Fruit fly (Drosophila melanogaster): ENCODE results near the gene Rap1.
A peak's percentile ranks its signal among the peaks of the same experiment; 100 is the strongest.

The Rap1 gene

dm6 chr3L:1885436-1885835, 23.4 kb upstream of the Rap1 start, which contains the start of gene Tmhs (continued):
- TF ChIP-seq CG13287 (GFP tag; IDR thresholded peaks at IDR 0.05; ENCODE audit: partially characterized antibody): peak; percentile 12; the same call in 1 of the 2 replicates
- no peak for TF ChIP-seq slp2 (GFP tag; optimal IDR thresholded peaks at IDR 0.05)
- TF ChIP-seq nerfin-1 (tag; optimal IDR thresholded peaks at IDR 0.05): no peak
- no peak for TF ChIP-seq CG33557 (GFP tag; optimal IDR thresholded peaks at IDR 0.05)
- TF ChIP-seq CG4730 (GFP tag; IDR thresholded peaks at IDR 0.05): no peak
- no peak for TF ChIP-seq nau (GFP tag; optimal IDR thresholded peaks at IDR 0.05)
- no peak for TF ChIP-seq CG6175 (GFP tag; IDR thresholded peaks at IDR 0.05)
- no peak for TF ChIP-seq CG1529 (GFP tag; optimal IDR thresholded peaks at IDR 0.05)
- no peak for TF ChIP-seq pan (optimal IDR thresholded peaks at IDR 0.05)
- TF ChIP-seq pan (GFP tag; optimal IDR thresholded peaks at IDR 0.05 in 1 of 2, IDR thresholded peaks at IDR 0.05 in 1 of 2): peak in 1 of 2 experiments; percentile 28
- TF ChIP-seq Ssrp (tag; optimal IDR thresholded peaks at IDR 0.05): no peak
- TF ChIP-seq rib (GFP tag; IDR thresholded peaks at IDR 0.05): peak; percentile 65; the same call in 1 of the 2 replicates
- peak; percentile 8 for TF ChIP-seq CG1832 (GFP tag; optimal IDR thresholded peaks at IDR 0.05)
- TF ChIP-seq CG2199 (GFP tag; IDR thresholded peaks at IDR 0.05): peak; percentile 61; the same call in 1 of the 3 replicates
- peak; percentile 43 for TF ChIP-seq yki (optimal IDR thresholded peaks at IDR 0.05)
- no peak for TF ChIP-seq Doc3 (GFP tag; IDR thresholded peaks at IDR 0.05; ENCODE audit: partially characterized antibody)
- peak; percentile 10 for TF ChIP-seq CG13894 (tag; optimal IDR thresholded peaks at IDR 0.05)
- no peak for TF ChIP-seq ems (GFP tag; optimal IDR thresholded peaks at IDR 0.05)
- no peak for TF ChIP-seq crol (GFP tag; IDR thresholded peaks at IDR 0.05)
- TF ChIP-seq sens-2 (GFP tag; IDR thresholded peaks at IDR 0.05): no peak
- no peak for TF ChIP-seq Optix (GFP tag; IDR thresholded peaks at IDR 0.05)
- TF ChIP-seq CG12299 (tag; optimal IDR thresholded peaks at IDR 0.05): no peak
- no peak for TF ChIP-seq slbo (GFP tag; IDR thresholded peaks at IDR 0.05)

dm6 chr3L:1884652-1885051, 22.6 kb upstream of the Rap1 start, which contains the start of gene Aprt:
Gene Aprt, minus strand, starts transcription at chr3L:1885019.
- TF ChIP-seq CG6254 (GFP tag; optimal IDR thresholded peaks at IDR 0.05): no peak
- no peak for TF ChIP-seq bowl (GFP tag; IDR thresholded peaks at IDR 0.05)
- TF ChIP-seq Hmr (GFP tag; optimal IDR thresholded peaks at IDR 0.05): no peak
- no peak for TF ChIP-seq jumu (GFP tag; optimal IDR thresholded peaks at IDR 0.05)
- peak; percentile 11 for TF ChIP-seq Deaf1 (tag; optimal IDR thresholded peaks at IDR 0.05)
- TF ChIP-seq CG9437 (GFP tag; optimal IDR thresholded peaks at IDR 0.05): peak; percentile 90
- TF ChIP-seq mam (GFP tag; optimal IDR thresholded peaks at IDR 0.05): no peak
- no peak for TF ChIP-seq CG17361 (GFP tag; IDR thresholded peaks at IDR 0.05)
- no peak for TF ChIP-seq emc (GFP tag; optimal IDR thresholded peaks at IDR 0.05)
- TF ChIP-seq CG12744 (GFP tag; optimal IDR thresholded peaks at IDR 0.05): no peak
- TF ChIP-seq CG12219 (GFP tag; optimal IDR thresholded peaks at IDR 0.05): no peak
- TF ChIP-seq NC2α (GFP tag; optimal IDR thresholded peaks at IDR 0.05): no peak
- TF ChIP-seq CG2129 (GFP tag; IDR thresholded peaks at IDR 0.05; ENCODE audit: partially characterized antibody): peak; percentile 55; the same call in 1 of the 2 replicates
- peak; percentile 45 for TF ChIP-seq Fer1 (GFP tag; optimal IDR thresholded peaks at IDR 0.05)
- no peak for TF ChIP-seq CG6854 (GFP tag; optimal IDR thresholded peaks at IDR 0.05)
- no peak for TF ChIP-seq PHDP (tag; optimal IDR thresholded peaks at IDR 0.05)
- TF ChIP-seq CG12942 (GFP tag; optimal IDR thresholded peaks at IDR 0.05): no peak
- peak; percentile 85 for TF ChIP-seq sna (GFP tag; IDR thresholded peaks at IDR 0.05; ENCODE audit: partially characterized antibody)
- TF ChIP-seq vnd (GFP tag; IDR thresholded peaks at IDR 0.05; ENCODE audit: partially characterized antibody): no peak
- no peak for TF ChIP-seq NK7.1 (GFP tag; optimal IDR thresholded peaks at IDR 0.05)
- TF ChIP-seq croc (GFP tag; conservative IDR thresholded peaks at IDR 0.05): no peak
- peak; percentile 52; the same call in 2 of the 3 replicates for TF ChIP-seq HLH4C (GFP tag; IDR thresholded peaks at IDR 0.05; ENCODE audit: partially characterized antibody)
- no peak for TF ChIP-seq ranshi (GFP tag; IDR thresholded peaks at IDR 0.05)
- TF ChIP-seq HmgD (GFP tag; optimal IDR thresholded peaks at IDR 0.05): no peak
- no peak for TF ChIP-seq CG9215 (GFP tag; IDR thresholded peaks at IDR 0.05)
- peak; percentile 88 for TF ChIP-seq hbn (GFP tag; IDR thresholded peaks at IDR 0.05; ENCODE audit: partially characterized antibody)
- TF ChIP-seq toy (GFP tag; IDR thresholded peaks at IDR 0.05): no peak
- TF ChIP-seq H2.0 (GFP tag; IDR thresholded peaks at IDR 0.05): no peak
- no peak for TF ChIP-seq CG13775 (GFP tag; optimal IDR thresholded peaks at IDR 0.05)

Measured in whole organism, embryonic.